Fruit fly (Drosophila melanogaster) whole organism, adult: Measurements from ENCODE around the gene Cypl.

Source experiments
- CG11617 ChIP-seq: fragments of 200-800 bp; sonication (Bioruptor generic); optimal IDR thresholded peaks from 2 replicates; lab custom pipeline; 2017; ENCODE audit warnings: mild to moderate bottlenecking, missing biosample characterization, missing genetic modification reagents, missing genetic modification characterization
- CG12768 ChIP-seq: fragments of 200-800 bp; sonication (Bioruptor generic); optimal IDR thresholded peaks from 2 replicates; lab custom pipeline; 2017; ENCODE audit warnings: missing biosample characterization, missing genetic modification characterization, mild to moderate bottlenecking, moderate library complexity, missing genetic modification reagents
- CG14711 ChIP-seq: fragments of 200-800 bp; sonication (Bioruptor generic); optimal IDR thresholded peaks from 2 replicates; lab custom pipeline; 2018; ENCODE audit warnings: missing biosample characterization, mild to moderate bottlenecking, missing genetic modification characterization, moderate library complexity
- CG1620 ChIP-seq: fragments of 200-800 bp; sonication (Bioruptor generic); optimal IDR thresholded peaks from 2 replicates; lab custom pipeline; 2016; ENCODE audit warnings: missing biosample characterization, missing genetic modification characterization
- CG33017 ChIP-seq: fragments of 200-800 bp; sonication (Bioruptor generic); optimal IDR thresholded peaks from 2 replicates; lab custom pipeline; 2018; ENCODE audit warnings: missing biosample characterization, mild to moderate bottlenecking, missing genetic modification characterization, moderate library complexity
- CG5204 ChIP-seq: fragments of 200-800 bp; sonication (Bioruptor generic); optimal IDR thresholded peaks from 2 replicates; lab custom pipeline; 2016; ENCODE audit warnings: missing biosample characterization, missing genetic modification characterization
- CG7045 ChIP-seq: fragments of 200-800 bp; sonication (Bioruptor generic); optimal IDR thresholded peaks from 2 replicates; lab custom pipeline; 2017; ENCODE audit warnings: missing biosample characterization, mild to moderate bottlenecking, missing genetic modification characterization
- CG7101 ChIP-seq: fragments of 200-800 bp; sonication (Bioruptor generic); optimal IDR thresholded peaks from 2 replicates; lab custom pipeline; 2018; ENCODE audit warnings: missing biosample characterization, mild to moderate bottlenecking, missing genetic modification characterization, moderate library complexity
- Clk ChIP-seq: fragments of 200-800 bp; sonication (Bioruptor generic); optimal IDR thresholded peaks from 2 replicates; lab custom pipeline; 2017; ENCODE audit warnings: missing biosample characterization, missing genetic modification characterization
- Crg-1 ChIP-seq: fragments of 200-800 bp; sonication (Bioruptor generic); optimal IDR thresholded peaks from 2 replicates; lab custom pipeline; 2016; ENCODE audit warnings: missing biosample characterization, missing genetic modification characterization
- Hr96 ChIP-seq: fragments of 200-800 bp; sonication (Bioruptor generic); optimal IDR thresholded peaks from 2 replicates; lab custom pipeline; 2016; ENCODE audit warnings: missing biosample characterization, missing genetic modification characterization
- Mnt ChIP-seq: fragments of 200-800 bp; sonication (Bioruptor generic); optimal IDR thresholded peaks from 2 replicates; lab custom pipeline; 2016; ENCODE audit warnings: missing biosample characterization, mild to moderate bottlenecking, missing genetic modification characterization
- bab1 ChIP-seq: fragments of 200-800 bp; sonication (Bioruptor generic); optimal IDR thresholded peaks from 3 replicates; lab custom pipeline; 2019; ENCODE audit warnings: missing biosample characterization, mild to moderate bottlenecking, missing genetic modification characterization, moderate library complexity
- cic ChIP-seq: fragments of 200-800 bp; sonication (Bioruptor generic); optimal IDR thresholded peaks from 2 replicates; lab custom pipeline; 2017; ENCODE audit warnings: missing biosample characterization, mild to moderate bottlenecking, missing genetic modification characterization, moderate library complexity
- cnc ChIP-seq, 2 experiments: fragments of >200 bp; optimal IDR thresholded peaks; 2 replicates each; lab custom pipeline; 2017
- kay ChIP-seq: fragments of 200-800 bp; sonication (Bioruptor generic); peaks from one replicate; lab custom pipeline; 2016; ENCODE audit warnings: missing biosample characterization, missing genetic modification characterization, borderline replicate concordance
- ovo ChIP-seq: fragments of 200-800 bp; sonication (Bioruptor generic); optimal IDR thresholded peaks from 2 replicates; lab custom pipeline; 2016; ENCODE audit warnings: missing biosample characterization, missing genetic modification characterization
- pad ChIP-seq: fragments of 200-800 bp; sonication (Bioruptor generic); optimal IDR thresholded peaks from 3 replicates; lab custom pipeline; 2017; ENCODE audit warnings: missing biosample characterization, missing genetic modification characterization, mild to moderate bottlenecking, moderate library complexity, missing genetic modification reagents
- tj ChIP-seq: fragments of 200-800 bp; sonication (Bioruptor generic); optimal IDR thresholded peaks from 3 replicates; lab custom pipeline; 2017; ENCODE audit warnings: missing biosample characterization, mild to moderate bottlenecking, missing genetic modification characterization, moderate library complexity
- toe ChIP-seq: fragments of 200-800 bp; sonication (Bioruptor generic); optimal IDR thresholded peaks from 2 replicates; lab custom pipeline; 2016; ENCODE audit warnings: missing biosample characterization, missing genetic modification characterization

Cypl gene

DNA sequence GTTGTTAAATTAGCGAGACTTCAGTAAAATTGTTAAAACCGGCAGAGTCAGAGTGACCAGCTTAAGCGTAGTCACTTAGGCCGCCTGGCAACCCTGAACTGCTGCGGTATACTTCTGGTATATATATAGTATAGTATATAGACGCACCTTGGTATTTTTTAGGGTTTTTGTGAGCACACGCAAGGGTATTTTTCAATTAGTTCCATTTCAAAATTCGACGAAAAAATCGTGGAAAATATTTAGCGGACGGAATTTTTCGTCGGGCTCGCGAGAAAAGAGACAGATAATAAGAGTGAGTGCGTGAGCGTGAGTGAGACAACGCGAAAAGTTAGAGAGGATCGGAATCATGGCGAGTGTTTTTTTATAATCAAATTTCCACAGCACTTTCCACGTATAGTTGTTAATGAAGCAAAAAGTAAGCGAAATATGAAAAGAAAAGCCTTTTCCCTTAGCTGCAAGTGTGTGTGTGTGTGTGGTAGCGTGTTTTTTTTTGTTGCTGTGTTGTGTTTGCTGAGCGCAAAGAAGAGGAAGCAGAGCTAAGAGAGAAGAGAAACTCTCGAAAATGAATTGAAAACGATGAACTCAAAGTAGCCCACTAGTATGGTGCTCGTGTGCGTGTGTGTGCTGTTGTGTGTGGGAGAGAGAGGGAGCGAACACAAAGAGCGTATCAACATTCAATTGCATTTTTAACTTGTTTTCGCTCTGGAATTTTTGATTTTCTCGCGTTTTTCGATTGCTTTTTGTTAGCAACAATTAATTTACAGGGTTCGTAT is at the start of gene Cypl, which contains the start of gene Hipk:
Cypl (minus strand) TSS at position 69 of the 773 bp plus-strand sequence.
Hipk (plus strand) TSS at position 198 of the 773 bp plus-strand sequence.
- TF ChIP-seq bab1 (peak; percentile 72), Crg-1 (GFP tag; lab: Kevin White, UChicago) (peak; percentile 64), cnc (optimal IDR thresholded peaks at IDR 0.05; lab: Kevin White, UChicago) (no peak), CG11617 (GFP tag; lab: Kevin White, UChicago) (peak; percentile 76), Hr96 (GFP tag; lab: Kevin White, UChicago) (peak; percentile 15), cic (peak; percentile 79), CG7045 (no peak), CG1620 (GFP tag; lab: Kevin White, UChicago) (no peak), toe (GFP tag; lab: Kevin White, UChicago) (no peak), CG14711 (peak; percentile 93), tj (GFP tag; lab: Kevin White, UChicago) (peak; percentile 61), CG33017 (peak; percentile 26), Mnt (GFP tag; lab: Kevin White, UChicago) (peak; percentile 85), pad (GFP tag; lab: Kevin White, UChicago) (peak; percentile 34), Clk (GFP tag; lab: Kevin White, UChicago) (no peak), CG7101 (tag; lab: Kevin White, UChicago) (peak; percentile 61), CG5204 (GFP tag; lab: Kevin White, UChicago) (no peak), CG12768 (GFP tag; lab: Kevin White, UChicago) (peak; percentile 46), ovo (GFP tag; lab: Kevin White, UChicago) (no peak), kay (GFP tag; lab: Kevin White, UChicago) (no peak)

DNA sequence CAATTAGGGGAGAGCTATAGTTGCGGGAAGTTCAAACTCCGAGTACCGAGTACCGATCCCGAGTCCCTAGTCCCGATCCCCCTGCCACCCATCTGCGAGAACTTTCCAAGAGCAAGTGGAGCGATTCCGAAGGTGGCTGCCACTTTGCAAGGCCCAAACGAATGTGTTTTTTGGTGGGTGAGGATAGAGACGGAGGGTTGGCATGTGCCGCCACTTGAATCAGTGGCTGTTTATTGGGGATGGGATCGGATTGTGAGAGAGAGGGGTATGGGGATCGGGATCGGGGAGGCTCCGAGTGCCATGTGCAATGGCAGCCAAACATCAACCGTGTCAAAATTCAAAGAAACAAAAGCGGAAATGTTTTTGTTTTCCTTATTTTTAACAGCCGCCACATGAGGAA is 49.5 kb upstream of the Cypl start:
- no peak for TF ChIP-seq bab1
- TF ChIP-seq kay (GFP tag; lab: Kevin White, UChicago), result no peak
- TF ChIP-seq Hr96 (GFP tag; lab: Kevin White, UChicago), result no peak
- no peak for TF ChIP-seq tj (GFP tag; lab: Kevin White, UChicago)
- no peak for TF ChIP-seq CG33017
- no peak for TF ChIP-seq toe (GFP tag; lab: Kevin White, UChicago)
- TF ChIP-seq CG1620 (GFP tag; lab: Kevin White, UChicago), result no peak
- TF ChIP-seq Mnt (GFP tag; lab: Kevin White, UChicago), result no peak

DNA sequence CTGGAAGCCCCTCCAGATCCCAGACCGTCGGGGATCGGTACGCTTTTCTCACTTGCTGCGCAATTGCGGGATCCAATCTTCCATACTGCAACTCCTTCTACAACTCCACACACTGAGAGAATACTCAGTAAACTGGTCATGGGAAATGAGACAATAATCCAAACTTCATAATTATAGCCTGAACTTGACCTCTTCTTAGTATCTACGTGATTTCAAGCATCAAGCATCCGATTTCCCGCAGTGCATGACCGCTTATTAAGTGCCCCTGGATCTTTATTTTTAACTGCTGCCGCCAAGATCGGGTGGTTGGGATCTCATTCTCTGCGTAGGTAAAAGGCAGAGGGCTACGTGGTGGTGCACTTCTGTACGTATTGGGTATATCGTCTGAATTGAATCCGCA is 48.6 kb upstream of the Cypl start:
- TF ChIP-seq Clk (GFP tag; lab: Kevin White, UChicago), result no peak
- TF ChIP-seq Mnt (GFP tag; lab: Kevin White, UChicago), result no peak
- no peak for TF ChIP-seq CG12768 (GFP tag; lab: Kevin White, UChicago)
- TF ChIP-seq CG14711, result no peak
- no peak for TF ChIP-seq CG5204 (GFP tag; lab: Kevin White, UChicago)
- TF ChIP-seq cnc (optimal IDR thresholded peaks at IDR 0.05; lab: Kevin White, UChicago), result no peak
- no peak for TF ChIP-seq CG11617 (GFP tag; lab: Kevin White, UChicago)
- no peak for TF ChIP-seq kay (GFP tag; lab: Kevin White, UChicago)
- no peak for TF ChIP-seq Crg-1 (GFP tag; lab: Kevin White, UChicago)
- no peak for TF ChIP-seq CG7045
- TF ChIP-seq toe (GFP tag; lab: Kevin White, UChicago), result no peak
- TF ChIP-seq ovo (GFP tag; lab: Kevin White, UChicago), result no peak
- TF ChIP-seq Hr96 (GFP tag; lab: Kevin White, UChicago), result no peak
- no peak for TF ChIP-seq bab1
- no peak for TF ChIP-seq CG1620 (GFP tag; lab: Kevin White, UChicago)
- no peak for TF ChIP-seq pad (GFP tag; lab: Kevin White, UChicago)
- no peak for TF ChIP-seq tj (GFP tag; lab: Kevin White, UChicago)
- no peak for TF ChIP-seq cic

DNA sequence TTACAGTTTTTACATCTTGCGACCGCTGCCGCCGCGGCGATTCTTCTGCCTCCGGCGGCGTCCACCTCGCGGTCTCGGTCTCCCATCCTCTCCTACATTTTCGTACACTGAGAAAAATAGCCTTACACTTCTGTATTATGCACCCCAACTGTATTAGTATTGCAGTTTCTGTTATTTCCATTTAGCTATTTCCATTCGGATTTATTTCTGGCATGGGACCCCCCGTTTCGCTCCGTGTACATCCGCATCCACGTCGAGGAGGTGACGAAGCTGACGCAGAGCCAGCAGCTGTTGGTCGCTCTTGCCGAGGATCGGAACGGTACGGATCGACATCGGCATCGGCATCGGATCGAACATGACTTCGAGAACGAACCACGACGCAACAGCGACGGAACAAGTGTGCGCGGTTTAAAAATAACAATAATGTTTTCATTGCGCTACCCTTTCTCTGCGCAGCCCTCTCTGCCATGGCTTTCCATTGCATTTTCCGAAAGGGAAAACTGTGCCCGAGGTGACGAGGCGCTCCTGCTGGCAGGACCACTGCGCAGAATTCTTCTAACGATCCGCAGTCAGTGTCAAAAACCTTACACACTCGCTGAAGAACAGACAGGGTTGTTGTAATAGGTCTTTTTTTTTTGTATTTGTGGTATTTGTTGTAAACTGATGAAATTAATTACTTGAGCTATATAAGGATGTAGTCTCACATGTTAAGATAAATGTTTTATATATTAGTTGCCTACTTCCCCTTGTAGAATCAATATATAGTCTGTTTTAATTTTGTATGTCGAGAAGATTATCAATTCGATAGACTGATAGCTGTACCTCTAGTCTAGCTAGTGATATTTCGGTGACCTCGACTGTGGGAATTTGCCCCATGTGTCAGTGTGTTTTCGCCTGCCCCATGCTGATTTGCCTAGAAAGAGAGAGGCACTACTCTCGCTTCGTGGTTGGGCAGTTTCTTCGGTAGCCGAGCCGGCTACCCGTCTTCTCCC is 46.9 kb upstream of the Cypl start:
- TF ChIP-seq Clk (GFP tag; lab: Kevin White, UChicago) (peak; percentile 4), CG14711 (peak; percentile 28), CG7045 (peak; percentile 40), cnc (optimal IDR thresholded peaks at IDR 0.05; lab: Kevin White, UChicago) (no peak), tj (GFP tag; lab: Kevin White, UChicago) (no peak), CG11617 (GFP tag; lab: Kevin White, UChicago) (no peak), CG1620 (GFP tag; lab: Kevin White, UChicago) (peak; percentile 35), CG12768 (GFP tag; lab: Kevin White, UChicago) (no peak), Hr96 (GFP tag; lab: Kevin White, UChicago) (peak; percentile 66), CG5204 (GFP tag; lab: Kevin White, UChicago) (no peak), pad (GFP tag; lab: Kevin White, UChicago) (peak; percentile 19), CG7101 (tag; lab: Kevin White, UChicago) (peak; percentile 66), Mnt (GFP tag; lab: Kevin White, UChicago) (peak; percentile 10), CG33017 (peak; percentile 44), ovo (GFP tag; lab: Kevin White, UChicago) (no peak), bab1 (no peak), kay (GFP tag; lab: Kevin White, UChicago) (no peak), cic (no peak), toe (GFP tag; lab: Kevin White, UChicago) (peak; percentile 60)

- no peak for TF ChIP-seq CG5204 (GFP tag; lab: Kevin White, UChicago)
- TF ChIP-seq CG12768 (GFP tag; lab: Kevin White, UChicago), result no peak
- no peak for TF ChIP-seq cnc (optimal IDR thresholded peaks at IDR 0.05; lab: Kevin White, UChicago)
- no peak for TF ChIP-seq cic
- no peak for TF ChIP-seq Hr96 (GFP tag; lab: Kevin White, UChicago)
- no peak for TF ChIP-seq CG14711
These were observed 46.3 kb upstream of the Cypl start, which contains the start of gene Kah for dm6 chr3L:589174-589289. Kah (minus strand) TSS chr3L:589274.
